Fruit fly (Drosophila melanogaster) whole organism, wandering third instar larva: ENCODE data around the gene Pex1.

Experiments
- CrebA ChIP-seq: fragments of 200-800 bp; sonication (Bioruptor generic); optimal IDR thresholded peaks from 2 replicates; lab custom pipeline; 2016; ENCODE audit warnings: missing biosample characterization, mild to moderate bottlenecking, missing genetic modification characterization, borderline replicate concordance
- Dfd ChIP-seq: fragments of >200 bp; optimal IDR thresholded peaks from 2 replicates; lab custom pipeline; 2017; ENCODE audit warnings: missing biosample characterization, missing genetic modification characterization
- HLH106 ChIP-seq: fragments of 200-800 bp; optimal IDR thresholded peaks from 3 replicates; lab custom pipeline; 2019; ENCODE audit warnings: missing biosample characterization, mild to moderate bottlenecking, missing genetic modification characterization, moderate library complexity
- Mio ChIP-seq: sonication (Bioruptor generic); optimal IDR thresholded peaks from 2 replicates; lab custom pipeline; 2016; ENCODE audit warnings: missing biosample characterization, missing genetic modification characterization
- Myc ChIP-seq: fragments of >200 bp; optimal IDR thresholded peaks from 2 replicates; lab custom pipeline; 2017
- OdsH ChIP-seq: fragments of 200-800 bp; sonication (Bioruptor generic); optimal IDR thresholded peaks from 2 replicates; lab custom pipeline; 2016; ENCODE audit warnings: missing biosample characterization, mild to moderate bottlenecking, missing genetic modification characterization
- Sp1 ChIP-seq: fragments of 200-800 bp; sonication (Bioruptor generic); optimal IDR thresholded peaks from 3 replicates; lab custom pipeline; 2019; ENCODE audit warnings: missing biosample characterization, mild to moderate bottlenecking, missing genetic modification characterization, moderate library complexity
- br ChIP-seq: fragments of 200-800 bp; sonication (Bioruptor generic); optimal IDR thresholded peaks from 2 replicates; lab custom pipeline; 2016; ENCODE audit warnings: missing biosample characterization, missing genetic modification characterization
- lola ChIP-seq: fragments of >200 bp; optimal IDR thresholded peaks from 2 replicates; lab custom pipeline; 2017; ENCODE audit warnings: missing biosample characterization, missing genetic modification characterization
- pan ChIP-seq: fragments of >200 bp; optimal IDR thresholded peaks from 2 replicates; lab custom pipeline; 2017
- psq ChIP-seq: fragments of 200-800 bp; sonication (Bioruptor generic); optimal IDR thresholded peaks from 3 replicates; lab custom pipeline; 2017; ENCODE audit warnings: missing biosample characterization, mild to moderate bottlenecking, missing genetic modification characterization, moderate library complexity
- usp ChIP-seq: fragments of >200 bp; optimal IDR thresholded peaks from 2 replicates; lab custom pipeline; 2017; ENCODE audit warnings: missing biosample characterization, missing genetic modification characterization

- no peak for TF ChIP-seq Dfd (GFP tag; lab: Kevin White, UChicago)
- no peak for TF ChIP-seq br
- TF ChIP-seq usp (GFP tag; lab: Kevin White, UChicago), result no peak
- peak; percentile 66 for TF ChIP-seq OdsH (GFP tag; lab: Kevin White, UChicago)
- TF ChIP-seq psq (GFP tag; lab: Kevin White, UChicago), result peak; percentile 51
- TF ChIP-seq lola (GFP tag; lab: Kevin White, UChicago), result no peak
- peak; percentile 77 for TF ChIP-seq HLH106 (tag; lab: Kevin White, UChicago)
- no peak for TF ChIP-seq pan (lab: Kevin White, UChicago)
- no peak for TF ChIP-seq Myc (lab: Kevin White, UChicago)
- TF ChIP-seq Mio (GFP tag; lab: Kevin White, UChicago), result no peak
- no peak for TF ChIP-seq CrebA
- TF ChIP-seq Sp1, result no peak
Measured at dm6 chr3L:14049620-14050253, 22.0 kb upstream of the Pex1 start, which contains the start of gene Neurl4.
